Worm (Caenorhabditis elegans) whole organism, L3 larva: Measurements from ENCODE around the gene M163.1.

ENCODE experiments used
- R02D3.7 ChIP-seq: fragments of 150-350 bp; optimal IDR thresholded peaks from 2 replicates; lab custom pipeline; 2014; ENCODE audit warnings: missing biosample characterization, missing genetic modification characterization
- ZK546.5 ChIP-seq: sonication (generic microtip); optimal IDR thresholded peaks from 2 replicates; lab custom pipeline; 2017; ENCODE audit warnings: missing biosample characterization, missing genetic modification characterization
- aly-2 ChIP-seq: fragments of 150-350 bp; optimal IDR thresholded peaks from 2 replicates; lab custom pipeline; 2014; ENCODE audit warnings: missing biosample characterization, missing genetic modification characterization
- ama-1 ChIP-seq: fragments of 150-350 bp; optimal IDR thresholded peaks from 2 replicates; lab custom pipeline; 2018
- ceh-16 ChIP-seq: sonication (generic microtip); optimal IDR thresholded peaks from 2 replicates; lab custom pipeline; 2017; ENCODE audit warnings: missing biosample characterization, missing genetic modification characterization
- ceh-28 ChIP-seq: fragments of 150-350 bp; optimal IDR thresholded peaks from 2 replicates; lab custom pipeline; 2014; ENCODE audit warnings: missing biosample characterization, missing genetic modification reagents, missing genetic modification characterization
- ceh-82 ChIP-seq: fragments of 150-350 bp; optimal IDR thresholded peaks from 2 replicates; lab custom pipeline; 2014; ENCODE audit warnings: missing biosample characterization, missing genetic modification characterization
- ceh-9 ChIP-seq: sonication (generic microtip); optimal IDR thresholded peaks from 2 replicates; lab custom pipeline; 2018; ENCODE audit warnings: missing biosample characterization, missing genetic modification characterization
- daf-12 ChIP-seq: fragments of 150-350 bp; optimal IDR thresholded peaks from 2 replicates; lab custom pipeline; 2014; ENCODE audit warnings: missing biosample characterization, missing genetic modification reagents, missing genetic modification characterization
- egl-27 ChIP-seq: sonication (generic microtip); optimal IDR thresholded peaks from 4 replicates; lab custom pipeline; 2017; ENCODE audit warnings: missing biosample characterization, missing genetic modification reagents, missing genetic modification characterization
- egl-5 ChIP-seq: fragments of 150-350 bp; optimal IDR thresholded peaks from 2 replicates; lab custom pipeline; 2017; ENCODE audit warnings: missing biosample characterization, missing genetic modification reagents, missing genetic modification characterization, inconsistent platforms
- elt-1 ChIP-seq: fragments of 150-350 bp; optimal IDR thresholded peaks from 2 replicates; lab custom pipeline; 2014; ENCODE audit warnings: missing biosample characterization, missing genetic modification characterization
- elt-2 ChIP-seq: sonication (generic microtip); optimal IDR thresholded peaks from 2 replicates; lab custom pipeline; 2016; ENCODE audit warnings: missing genetic modification reagents, mild to moderate bottlenecking, missing genetic modification characterization, missing compliant biosample characterization
- elt-3 ChIP-seq, 3 experiments: fragments of 150-350 bp in 1 of 3; sonication (generic microtip) in 2 of 3; optimal IDR thresholded peaks; 2 replicates in 2 of 3; 4 replicates in 1 of 3; lab custom pipeline; 2014 to 2017; ENCODE audit warnings: missing biosample characterization in 3 of 3, missing genetic modification characterization in 3 of 3
- eor-1 ChIP-seq, 2 experiments: fragments of 150-350 bp; optimal IDR thresholded peaks; 2 replicates each; lab custom pipeline; 2014 to 2018; ENCODE audit warnings: missing biosample characterization in 2 of 2, missing genetic modification characterization in 2 of 2
- fkh-10 ChIP-seq: sonication (generic microtip); optimal IDR thresholded peaks from 2 replicates; lab custom pipeline; 2017; ENCODE audit warnings: missing biosample characterization, missing genetic modification reagents, missing genetic modification characterization
- fkh-2 ChIP-seq: fragments of 150-350 bp; optimal IDR thresholded peaks from 2 replicates; lab custom pipeline; 2014; ENCODE audit warnings: missing biosample characterization, missing genetic modification reagents, missing genetic modification characterization
- fos-1 ChIP-seq: fragments of 150-350 bp; optimal IDR thresholded peaks from 2 replicates; lab custom pipeline; 2014; ENCODE audit warnings: missing biosample characterization, missing genetic modification characterization
- hmg-11 ChIP-seq: sonication (generic microtip); optimal IDR thresholded peaks from 2 replicates; lab custom pipeline; 2016; ENCODE audit warnings: missing genetic modification characterization, missing compliant biosample characterization
- jun-1 ChIP-seq: fragments of 150-350 bp; optimal IDR thresholded peaks from 2 replicates; lab custom pipeline; 2014; ENCODE audit warnings: missing biosample characterization, missing genetic modification reagents, missing genetic modification characterization
- lin-15B ChIP-seq: fragments of 150-350 bp; optimal IDR thresholded peaks from 2 replicates; lab custom pipeline; 2014; ENCODE audit warnings: missing biosample characterization, missing genetic modification characterization
- lin-39 ChIP-seq: fragments of 150-350 bp; optimal IDR thresholded peaks from 2 replicates; lab custom pipeline; 2018; ENCODE audit warnings: missing biosample characterization, missing genetic modification reagents, missing genetic modification characterization
- lsy-12 ChIP-seq: sonication (generic microtip); optimal IDR thresholded peaks from 2 replicates; lab custom pipeline; 2016; ENCODE audit warnings: mild to moderate bottlenecking, missing genetic modification characterization, missing compliant biosample characterization
- mdl-1 ChIP-seq: fragments of 150-350 bp; optimal IDR thresholded peaks from 2 replicates; lab custom pipeline; 2014; ENCODE audit warnings: missing biosample characterization, missing genetic modification characterization
- mml-1 ChIP-seq: fragments of 150-350 bp; sonication (generic microtip); optimal IDR thresholded peaks from 3 replicates; lab custom pipeline; 2014; ENCODE audit warnings: missing biosample characterization, missing genetic modification characterization
- nfya-1 ChIP-seq: sonication (generic microtip); optimal IDR thresholded peaks from 2 replicates; lab custom pipeline; 2017; ENCODE audit warnings: missing genetic modification characterization, mild to moderate bottlenecking, missing compliant biosample characterization, antibody characterized with exemption, moderate library complexity; ENCODE audit not compliant: insufficient read depth
- nhr-11 ChIP-seq: fragments of 150-350 bp; optimal IDR thresholded peaks from 2 replicates; lab custom pipeline; 2014; ENCODE audit warnings: missing biosample characterization, missing genetic modification characterization
- nhr-12 ChIP-seq: fragments of 150-350 bp; optimal IDR thresholded peaks from 2 replicates; lab custom pipeline; 2014; ENCODE audit warnings: missing biosample characterization, missing genetic modification characterization
- nhr-23 ChIP-seq: fragments of 150-350 bp; optimal IDR thresholded peaks from 2 replicates; lab custom pipeline; 2014; ENCODE audit warnings: missing biosample characterization, missing genetic modification reagents, missing genetic modification characterization
- nhr-237 ChIP-seq: fragments of 150-350 bp; optimal IDR thresholded peaks from 2 replicates; lab custom pipeline; 2014; ENCODE audit warnings: missing biosample characterization, missing genetic modification characterization
- nhr-25 ChIP-seq: sonication (generic microtip); optimal IDR thresholded peaks from 2 replicates; lab custom pipeline; 2017; ENCODE audit warnings: missing biosample characterization, missing genetic modification characterization
- nhr-28 ChIP-seq: fragments of 150-350 bp; optimal IDR thresholded peaks from 2 replicates; lab custom pipeline; 2014; ENCODE audit warnings: missing biosample characterization, missing genetic modification characterization
- nhr-43 ChIP-seq: sonication (generic microtip); optimal IDR thresholded peaks from 2 replicates; lab custom pipeline; 2016; ENCODE audit warnings: mild to moderate bottlenecking, missing genetic modification characterization, missing compliant biosample characterization; ENCODE audit not compliant: poor library complexity, severe bottlenecking
- nhr-67 ChIP-seq: fragments of 150-350 bp; optimal IDR thresholded peaks from 2 replicates; lab custom pipeline; 2014; ENCODE audit warnings: missing biosample characterization, missing genetic modification characterization
- nhr-76 ChIP-seq: fragments of 150-350 bp; sonication (generic microtip); optimal IDR thresholded peaks from 5 replicates; lab custom pipeline; 2014; ENCODE audit warnings: missing biosample characterization, missing genetic modification characterization
- nhr-77 ChIP-seq: fragments of 150-350 bp; optimal IDR thresholded peaks from 2 replicates; lab custom pipeline; 2014; ENCODE audit warnings: missing biosample characterization, missing genetic modification characterization
- pha-4 ChIP-seq: fragments of 150-350 bp; optimal IDR thresholded peaks from 2 replicates; lab custom pipeline; 2014; ENCODE audit warnings: missing biosample characterization, missing genetic modification reagents, missing genetic modification characterization
- pqm-1 ChIP-seq: fragments of 150-350 bp; optimal IDR thresholded peaks from 2 replicates; lab custom pipeline; 2017; ENCODE audit warnings: missing biosample characterization, missing genetic modification characterization, inconsistent platforms
- sea-2 ChIP-seq: fragments of 150-350 bp; sonication (generic microtip); optimal IDR thresholded peaks from 4 replicates; lab custom pipeline; 2014; ENCODE audit warnings: missing biosample characterization, missing genetic modification reagents, missing genetic modification characterization
- skn-1 ChIP-seq: fragments of 150-350 bp; optimal IDR thresholded peaks from 2 replicates; lab custom pipeline; 2014; ENCODE audit warnings: missing biosample characterization, missing genetic modification characterization
- snpc-4 ChIP-seq: fragments of 150-350 bp; optimal IDR thresholded peaks from 2 replicates; lab custom pipeline; 2014; ENCODE audit warnings: missing biosample characterization, missing genetic modification characterization
- tbx-2 ChIP-seq: sonication (generic microtip); optimal IDR thresholded peaks from 2 replicates; lab custom pipeline; 2016; ENCODE audit warnings: mild to moderate bottlenecking, missing genetic modification characterization, missing compliant biosample characterization
- unc-39 ChIP-seq: sonication (generic microtip); optimal IDR thresholded peaks from 4 replicates; lab custom pipeline; 2017; ENCODE audit warnings: missing biosample characterization, missing genetic modification characterization
- unc-62 ChIP-seq: fragments of 150-350 bp; sonication (generic microtip); optimal IDR thresholded peaks from 4 replicates; lab custom pipeline; 2014; ENCODE audit warnings: missing biosample characterization, missing genetic modification reagents, missing genetic modification characterization
- zag-1 ChIP-seq: fragments of 150-350 bp; optimal IDR thresholded peaks from 2 replicates; lab custom pipeline; 2014; ENCODE audit warnings: missing biosample characterization, missing genetic modification characterization
- ztf-11 ChIP-seq: fragments of 150-350 bp; optimal IDR thresholded peaks from 2 replicates; lab custom pipeline; 2014; ENCODE audit warnings: missing biosample characterization, missing genetic modification characterization
- ztf-4 ChIP-seq: fragments of 150-350 bp; optimal IDR thresholded peaks from 2 replicates; lab custom pipeline; 2014; ENCODE audit warnings: missing biosample characterization, missing genetic modification characterization

M163.1 gene

DNA sequence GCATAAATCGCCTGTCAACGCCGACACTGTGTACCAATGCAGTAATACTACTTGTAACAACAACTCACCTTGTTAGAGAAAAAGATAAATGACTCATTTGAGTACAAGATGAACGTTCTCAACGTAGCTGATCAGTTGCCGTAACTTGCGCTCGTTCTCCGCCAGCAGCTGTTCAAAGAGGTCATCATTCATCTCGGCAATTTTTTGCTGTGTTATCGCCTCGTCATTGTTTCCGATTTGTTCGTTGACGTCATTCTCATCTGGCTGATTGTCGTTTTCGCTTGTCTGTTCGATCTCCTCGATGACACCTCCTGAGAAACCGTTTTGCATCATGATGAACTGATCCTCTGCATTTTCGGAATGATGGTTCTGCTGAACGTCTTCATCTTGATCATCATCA, 342 bp downstream of the M163.1 start:
- TF ChIP-seq lin-39 (tag; lab: Kevin White, UChicago) (peak; percentile 23), tbx-2 (tag; lab: Kevin White, UChicago) (no peak), nhr-23 (tag; lab: Kevin White, UChicago) (peak; percentile 69), nhr-25 (tag; lab: Kevin White, UChicago) (peak; percentile 74), elt-1 (peak; percentile 42), lsy-12 (tag; lab: Kevin White, UChicago) (no peak), nhr-43 (tag; lab: Kevin White, UChicago) (peak; percentile 17)

DNA sequence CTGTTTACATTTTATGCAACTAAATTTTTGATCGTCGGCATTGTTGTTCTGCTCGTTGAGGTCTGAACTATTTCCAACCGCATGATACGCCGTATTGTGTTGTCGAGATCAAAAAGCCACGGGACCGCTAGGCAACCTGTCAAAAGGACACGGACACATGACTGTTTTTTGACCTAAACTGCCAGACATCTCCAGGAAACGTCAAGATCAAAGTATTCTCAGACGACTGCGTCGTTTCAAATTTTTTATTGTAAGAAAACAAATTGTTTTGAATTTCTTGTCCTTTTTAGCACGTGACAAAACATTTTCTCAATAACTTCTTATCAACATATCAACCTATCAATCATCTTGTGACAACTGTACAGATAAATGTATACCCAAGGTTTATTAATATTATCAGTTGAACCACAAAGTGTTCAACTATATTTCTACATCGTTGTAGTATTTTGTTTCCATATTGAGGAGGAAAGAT, 1.5 kb downstream of the M163.1 start:
- TF ChIP-seq nhr-76 (tag; lab: Kevin White, UChicago) (no peak), ceh-9 (tag; lab: Kevin White, UChicago) (no peak), elt-3 (tag; optimal IDR thresholded peaks at IDR 0.05; lab: Kevin White, UChicago) (no peak), nhr-12 (tag; lab: Kevin White, UChicago) (no peak), sea-2 (no peak), nhr-11 (no peak), nhr-77 (tag; lab: Kevin White, UChicago) (no peak), egl-5 (tag; lab: Kevin White, UChicago) (no peak), daf-12 (tag; lab: Kevin White, UChicago) (no peak), lsy-12 (tag; lab: Kevin White, UChicago) (no peak), snpc-4 (tag; lab: Kevin White, UChicago) (no peak), nhr-23 (tag; lab: Kevin White, UChicago) (peak; percentile 13), nhr-43 (tag; lab: Kevin White, UChicago) (peak; percentile 82), ZK546.5 (tag; lab: Kevin White, UChicago) (no peak), R02D3.7 (tag; lab: Kevin White, UChicago) (no peak), jun-1 (tag; lab: Kevin White, UChicago) (peak; percentile 87), nhr-28 (tag; lab: Kevin White, UChicago) (no peak), nfya-1 (peak; percentile 9), nhr-67 (tag; lab: Kevin White, UChicago) (no peak), eor-1 (tag; optimal IDR thresholded peaks at IDR 0.05; lab: Kevin White, UChicago) (no peak), fkh-10 (GFP tag; lab: Kevin White, UChicago) (no peak), mml-1 (tag; lab: Kevin White, UChicago) (no peak), elt-2 (tag; lab: Kevin White, UChicago) (peak; percentile 97), aly-2 (tag; lab: Kevin White, UChicago) (no peak), egl-27 (no peak), lin-39 (tag; lab: Kevin White, UChicago) (no peak), hmg-11 (tag; lab: Kevin White, UChicago) (no peak), unc-62 (GFP tag; lab: Kevin White, UChicago) (peak; percentile 45), ztf-11 (tag; lab: Kevin White, UChicago) (no peak), ceh-82 (no peak), nhr-25 (tag; lab: Kevin White, UChicago) (peak; percentile 69), pha-4 (tag; lab: Kevin White, UChicago) (peak; percentile 61), ztf-4 (tag; lab: Kevin White, UChicago) (no peak), ama-1 (lab: Kevin White, UChicago) (no peak), ceh-28 (tag; lab: Kevin White, UChicago) (no peak), tbx-2 (tag; lab: Kevin White, UChicago) (no peak), zag-1 (tag; lab: Kevin White, UChicago) (no peak), ceh-16 (no peak), lin-15B (no peak), unc-39 (tag; lab: Kevin White, UChicago) (no peak), pqm-1 (tag; lab: Kevin White, UChicago) (peak; percentile 83), fkh-2 (no peak), skn-1 (tag; lab: Kevin White, UChicago) (no peak), nhr-237 (tag; lab: Kevin White, UChicago) (no peak), fos-1 (tag; lab: Kevin White, UChicago) (no peak), elt-1 (peak; percentile 19), mdl-1 (tag; lab: Kevin White, UChicago) (no peak)
